Worm (Caenorhabditis elegans) whole organism, L4 larva: Measurements from ENCODE around the gene mrpl-32.

Source experiments
- D1046.2 ChIP-seq: fragments of 200-800 bp; sonication (Bioruptor generic); IDR thresholded peaks from 2 replicates; pipeline ENCODE4 v1.3.6; 2022; ENCODE audit warnings: missing genetic modification characterization, missing compliant biosample characterization
- Y48G9A.11 ChIP-seq: fragments of 200-800 bp; sonication (Bioruptor generic); IDR thresholded peaks from 2 replicates; pipeline ENCODE4 v1.3.6; 2022; ENCODE audit warnings: missing genetic modification reagents, missing genetic modification characterization, missing compliant biosample characterization
- Y5F2A.4 ChIP-seq: fragments of 200-800 bp; sonication (Bioruptor generic); optimal IDR thresholded peaks from 2 replicates; lab custom pipeline; 2018; ENCODE audit warnings: mild to moderate bottlenecking, missing genetic modification characterization, missing compliant biosample characterization
- ZK546.5 ChIP-seq, 2 experiments: sonication (generic microtip); optimal IDR thresholded peaks; 2 replicates each; lab custom pipeline; 2017; ENCODE audit warnings: missing biosample characterization in 2 of 2, missing genetic modification characterization in 2 of 2
- fkh-10 ChIP-seq: fragments of 150-350 bp; optimal IDR thresholded peaks from 2 replicates; lab custom pipeline; 2014; ENCODE audit warnings: missing biosample characterization, missing genetic modification reagents, missing genetic modification characterization
- jun-1 ChIP-seq: fragments of 150-350 bp; optimal IDR thresholded peaks from 2 replicates; lab custom pipeline; 2014; ENCODE audit warnings: missing biosample characterization, missing genetic modification reagents, missing genetic modification characterization
- lin-1 ChIP-seq: fragments of 200-800 bp; sonication (Bioruptor generic); IDR thresholded peaks from 2 replicates; pipeline ENCODE4 v1.3.6; 2022; ENCODE audit warnings: missing genetic modification reagents, missing genetic modification characterization, missing compliant biosample characterization
- lsy-2 ChIP-seq, 2 experiments: fragments of 150-350 bp in 1 of 2; sonication (generic microtip) in 1 of 2; optimal IDR thresholded peaks; 2 replicates each; lab custom pipeline; 2014 to 2017; ENCODE audit warnings: missing biosample characterization in 2 of 2, missing genetic modification characterization in 2 of 2
- madf-9 ChIP-seq: fragments of 200-800 bp; sonication (Bioruptor generic); conservative IDR thresholded peaks from 2 replicates; pipeline ENCODE4 v1.3.6; 2022; ENCODE audit warnings: missing genetic modification reagents, missing genetic modification characterization, missing compliant biosample characterization
- php-3 ChIP-seq: fragments of 200-800 bp; sonication (Bioruptor generic); IDR thresholded peaks from 2 replicates; pipeline ENCODE4 v1.3.6; 2022; ENCODE audit warnings: missing genetic modification reagents, missing genetic modification characterization, missing compliant biosample characterization
- tag-97 ChIP-seq: fragments of 200-800 bp; sonication (Bioruptor generic); IDR thresholded peaks from 2 replicates; pipeline ENCODE4 v1.3.6; 2022; ENCODE audit warnings: missing genetic modification characterization, missing compliant biosample characterization
- ztf-11 ChIP-seq: fragments of 150-350 bp; optimal IDR thresholded peaks from 2 replicates; lab custom pipeline; 2014; ENCODE audit warnings: missing biosample characterization, missing genetic modification characterization

ce11 chrIII:8402633-8403032 lies 46.9 kb upstream of the mrpl-32 start:
- TF ChIP-seq tag-97 (GFP tag; lab: Robert Waterston, UW), result no peak
- TF ChIP-seq ztf-11 (tag; lab: Kevin White, UChicago), result no peak
- TF ChIP-seq D1046.2 (GFP tag; lab: Robert Waterston, UW), result no peak
- TF ChIP-seq lin-1 (GFP tag; lab: Robert Waterston, UW), result no peak
- TF ChIP-seq php-3, result no peak
- no peak for TF ChIP-seq ZK546.5 (tag; optimal IDR thresholded peaks at IDR 0.05; lab: Kevin White, UChicago)
- TF ChIP-seq jun-1 (tag; lab: Kevin White, UChicago), result no peak
- no peak for TF ChIP-seq fkh-10
- no peak for TF ChIP-seq lsy-2 (tag; optimal IDR thresholded peaks at IDR 0.05; lab: Kevin White, UChicago)
- TF ChIP-seq Y48G9A.11 (GFP tag; lab: Robert Waterston, UW), result no peak
- no peak for TF ChIP-seq Y5F2A.4 (GFP tag; lab: Kevin White, UChicago)
- TF ChIP-seq madf-9 (GFP tag; lab: Robert Waterston, UW), result no peak
